Worm (Caenorhabditis elegans): ENCODE data around the gene acdh-2.

Gene acdh-2

ce11 chrII:5555522-5555921 lies 8.2 kb upstream of the acdh-2 start:
- TF ChIP-seq crh-2 (tag; optimal IDR thresholded peaks at IDR 0.05) (no peak), elt-3 (tag; optimal IDR thresholded peaks at IDR 0.05) (no peak), nhr-77 (tag; optimal IDR thresholded peaks at IDR 0.05) (no peak), blmp-1 (tag; optimal IDR thresholded peaks at IDR 0.05; ENCODE audit: insufficient read depth) (no peak), sma-3 (GFP tag; optimal IDR thresholded peaks at IDR 0.05) (no peak), nhr-12 (tag; optimal IDR thresholded peaks at IDR 0.05) (no peak), F13H6.1 (tag; optimal IDR thresholded peaks at IDR 0.05) (no peak), ZK546.5 (tag; optimal IDR thresholded peaks at IDR 0.05) (no peak), peb-1 (tag; optimal IDR thresholded peaks at IDR 0.05) (no peak), lin-13 (GFP tag; optimal IDR thresholded peaks at IDR 0.05) (no peak), mdl-1 (tag; optimal IDR thresholded peaks at IDR 0.05) (no peak), mab-5 (tag; optimal IDR thresholded peaks at IDR 0.05) (no peak), ceh-16 (tag; optimal IDR thresholded peaks at IDR 0.05) (no peak), egl-27 (tag; optimal IDR thresholded peaks at IDR 0.05) (no peak)

- TF ChIP-seq mdl-1 (tag; optimal IDR thresholded peaks at IDR 0.05) (no peak), skn-1 (tag; optimal IDR thresholded peaks at IDR 0.05) (no peak)
These were observed 7.5 kb upstream of the acdh-2 start for ce11 chrII:5554788-5555187.

ce11 chrII:5554317-5554716 lies 7.0 kb upstream of the acdh-2 start, which contains the start of gene ins-12:
ins-12 (plus strand) TSS chrII:5554617.
- no peak for TF ChIP-seq mbf-1 (tag; optimal IDR thresholded peaks at IDR 0.05)
- TF ChIP-seq ztf-4 (tag; optimal IDR thresholded peaks at IDR 0.05): no peak
- TF ChIP-seq zag-1 (tag; optimal IDR thresholded peaks at IDR 0.05): no peak

ce11 chrII:5553531-5553930 lies 6.2 kb upstream of the acdh-2 start:
- TF ChIP-seq nhr-11 (tag; optimal IDR thresholded peaks at IDR 0.05) (no peak), F13H6.1 (tag; optimal IDR thresholded peaks at IDR 0.05) (no peak), ceh-82 (tag; optimal IDR thresholded peaks at IDR 0.05) (no peak), peb-1 (tag; optimal IDR thresholded peaks at IDR 0.05) (no peak), unc-62 (GFP tag; optimal IDR thresholded peaks at IDR 0.05) (no peak), lin-39 (tag; optimal IDR thresholded peaks at IDR 0.05) (no peak), mdl-1 (tag; optimal IDR thresholded peaks at IDR 0.05) (no peak), fos-1 (tag; optimal IDR thresholded peaks at IDR 0.05) (peak; percentile 64), mab-5 (tag; optimal IDR thresholded peaks at IDR 0.05) (no peak), crh-2 (tag; optimal IDR thresholded peaks at IDR 0.05) (peak; percentile 19), nhr-12 (tag; optimal IDR thresholded peaks at IDR 0.05) (no peak), sem-4 (tag; optimal IDR thresholded peaks at IDR 0.05) (no peak), gmeb-1 (tag; optimal IDR thresholded peaks at IDR 0.05) (no peak), sma-9 (GFP tag; optimal IDR thresholded peaks at IDR 0.05) (peak; percentile 59), sma-9 (tag; optimal IDR thresholded peaks at IDR 0.05) (no peak), ZK546.5 (tag; optimal IDR thresholded peaks at IDR 0.05) (no peak), R02D3.7 (tag; optimal IDR thresholded peaks at IDR 0.05) (no peak), nhr-10 (tag; optimal IDR thresholded peaks at IDR 0.05) (no peak), ztf-1 (GFP tag; conservative IDR thresholded peaks at IDR 0.05) (no peak), sma-3 (GFP tag; optimal IDR thresholded peaks at IDR 0.05) (no peak)

DNA sequence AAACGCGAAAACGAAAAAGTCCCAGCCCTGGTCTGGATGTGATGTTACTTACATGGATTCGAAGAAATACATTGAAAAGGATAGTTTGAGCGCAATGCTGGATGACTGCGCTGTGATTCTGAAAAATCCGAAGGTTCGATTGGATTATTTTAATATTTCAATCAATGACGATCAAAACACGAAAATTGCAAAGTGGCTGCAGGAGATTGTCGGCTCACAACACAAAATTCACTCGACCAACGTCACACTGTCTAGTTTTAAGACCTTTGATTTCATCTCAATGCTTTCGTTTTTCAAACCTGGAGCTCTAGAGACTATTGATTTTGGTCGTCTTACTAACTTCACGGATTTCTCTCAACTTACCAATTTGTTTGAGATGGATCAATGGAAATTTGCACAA lies 4.2 kb upstream of the acdh-2 start, which contains the start of gene C17C3.5:
TSS of gene C17C3.5 (plus strand) at position 301 of the 400 bp plus-strand sequence.
- TF ChIP-seq fos-1 (tag; optimal IDR thresholded peaks at IDR 0.05) (no peak), lin-13 (GFP tag; optimal IDR thresholded peaks at IDR 0.05) (no peak), dmd-4 (tag; optimal IDR thresholded peaks at IDR 0.05) (no peak), R02D3.7 (tag; optimal IDR thresholded peaks at IDR 0.05) (no peak), F13H6.1 (tag; optimal IDR thresholded peaks at IDR 0.05) (no peak), egl-27 (tag; optimal IDR thresholded peaks at IDR 0.05) (no peak), peb-1 (tag; optimal IDR thresholded peaks at IDR 0.05) (no peak), gmeb-1 (tag; optimal IDR thresholded peaks at IDR 0.05) (no peak), ama-1 (optimal IDR thresholded peaks at IDR 0.05) (no peak), unc-62 (GFP tag; optimal IDR thresholded peaks at IDR 0.05) (no peak), sma-3 (GFP tag; optimal IDR thresholded peaks at IDR 0.05) (no peak), nhr-12 (tag; optimal IDR thresholded peaks at IDR 0.05) (no peak), ztf-1 (GFP tag; conservative IDR thresholded peaks at IDR 0.05) (no peak)

DNA sequence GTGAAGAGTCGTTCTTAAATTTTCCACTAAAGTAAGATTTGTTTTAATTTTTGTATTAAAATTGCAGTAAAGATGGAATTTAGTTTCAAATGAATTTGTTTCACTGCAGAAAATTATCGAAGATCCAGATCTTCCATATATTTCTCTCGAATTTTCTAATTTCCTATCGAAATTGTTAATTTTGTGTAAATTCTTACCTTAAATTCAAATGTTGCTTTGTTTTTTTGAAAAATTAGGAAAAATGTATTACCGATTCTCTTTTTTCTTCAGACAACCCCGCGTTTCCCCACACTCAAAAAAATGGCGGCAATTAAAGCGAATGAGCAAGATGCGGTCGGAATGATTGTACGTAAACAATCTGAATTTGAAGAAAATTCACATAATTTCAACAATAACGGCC lies 2.5 kb upstream of the acdh-2 start, which contains the start of gene C17C3.6:
TSS of gene C17C3.6 (plus strand) at position 301 of the 400 bp plus-strand sequence.
- TF ChIP-seq aly-2 (tag; optimal IDR thresholded peaks at IDR 0.05) (no peak), ztf-4 (tag; optimal IDR thresholded peaks at IDR 0.05) (no peak), unc-55 (GFP tag; optimal IDR thresholded peaks at IDR 0.05) (no peak), gmeb-1 (tag; optimal IDR thresholded peaks at IDR 0.05) (no peak), snpc-4 (tag; optimal IDR thresholded peaks at IDR 0.05) (no peak), elt-1 (tag; optimal IDR thresholded peaks at IDR 0.05) (no peak), nhr-6 (tag; optimal IDR thresholded peaks at IDR 0.05) (no peak), nhr-129 (tag; optimal IDR thresholded peaks at IDR 0.05) (no peak), nhr-10 (tag; optimal IDR thresholded peaks at IDR 0.05) (no peak), lin-13 (GFP tag; optimal IDR thresholded peaks at IDR 0.05) (no peak), mdl-1 (tag; optimal IDR thresholded peaks at IDR 0.05) (no peak), peb-1 (tag; optimal IDR thresholded peaks at IDR 0.05) (no peak), Y55F3AM.14 (GFP tag; optimal IDR thresholded peaks at IDR 0.05) (no peak), R02D3.7 (tag; optimal IDR thresholded peaks at IDR 0.05) (no peak)
